Worm (Caenorhabditis elegans): ENCODE data around the gene C12D12.3.

- no peak for TF ChIP-seq skn-1 (tag; optimal IDR thresholded peaks at IDR 0.05)
- no peak for TF ChIP-seq fos-1 (tag; optimal IDR thresholded peaks at IDR 0.05)
- no peak for TF ChIP-seq nhr-76 (tag; optimal IDR thresholded peaks at IDR 0.05)
- TF ChIP-seq jun-1 (tag; optimal IDR thresholded peaks at IDR 0.05): no peak
- no peak for TF ChIP-seq zag-1 (tag; optimal IDR thresholded peaks at IDR 0.05)
Observed at ce11 chrX:3532919-3533318, 43.8 kb downstream of the C12D12.3 start, which contains the start of gene F56B6.6.

Measured in whole organism, L3 larva.